Worm (Caenorhabditis elegans) whole organism, early embryonic: Measurements from ENCODE around the gene F28F8.9.

Experiments
- B0310.2 ChIP-seq: sonication (generic microtip); optimal IDR thresholded peaks from 2 replicates; lab custom pipeline; 2016; ENCODE audit warnings: mild to moderate bottlenecking, missing genetic modification characterization, missing compliant biosample characterization
- F13C5.2 ChIP-seq: sonication (generic microtip); optimal IDR thresholded peaks from 2 replicates; lab custom pipeline; 2017; ENCODE audit warnings: mild to moderate bottlenecking, missing genetic modification characterization, inconsistent platforms, missing compliant biosample characterization
- aly-1 ChIP-seq: sonication (generic microtip); optimal IDR thresholded peaks from 2 replicates; lab custom pipeline; 2016; ENCODE audit warnings: missing genetic modification characterization, missing compliant biosample characterization
- ama-1 ChIP-seq: fragments of 150-350 bp; optimal IDR thresholded peaks from 2 replicates; lab custom pipeline; 2014
- ceh-13 ChIP-seq: fragments of 200-800 bp; sonication (Bioruptor generic); optimal IDR thresholded peaks from 2 replicates; lab custom pipeline; 2018; ENCODE audit warnings: mild to moderate bottlenecking, missing genetic modification characterization, missing compliant biosample characterization
- ceh-36 ChIP-seq: sonication (generic microtip); optimal IDR thresholded peaks from 2 replicates; lab custom pipeline; 2016; ENCODE audit warnings: missing genetic modification characterization, inconsistent platforms, missing compliant biosample characterization
- ets-7 ChIP-seq: sonication (generic microtip); optimal IDR thresholded peaks from 2 replicates; lab custom pipeline; 2016; ENCODE audit warnings: missing genotype, missing genetic modification characterization, missing compliant biosample characterization
- flt-1 ChIP-seq: fragments of 200-800 bp; sonication (Bioruptor generic); IDR thresholded peaks from 2 replicates; pipeline ENCODE4 v1.3.6; 2022; ENCODE audit warnings: missing genetic modification characterization, missing compliant biosample characterization
- hmbx-1 ChIP-seq: sonication (generic microtip); optimal IDR thresholded peaks from 2 replicates; lab custom pipeline; 2016; ENCODE audit warnings: mild to moderate bottlenecking, missing genetic modification characterization, missing compliant biosample characterization
- hmg-4 ChIP-seq: fragments of 200-800 bp; sonication (Bioruptor generic); optimal IDR thresholded peaks from 2 replicates; lab custom pipeline; 2018; ENCODE audit warnings: mild to moderate bottlenecking, missing genetic modification characterization, missing compliant biosample characterization
- hnd-1 ChIP-seq: sonication (generic microtip); optimal IDR thresholded peaks from 2 replicates; lab custom pipeline; 2016; ENCODE audit warnings: missing genetic modification characterization, missing compliant biosample characterization
- pes-1 ChIP-seq: fragments of 200-800 bp; sonication (Bioruptor generic); IDR thresholded peaks from 2 replicates; pipeline ENCODE4 v1.3.6; 2022; ENCODE audit warnings: missing genetic modification reagents, missing genetic modification characterization, missing compliant biosample characterization
- scrt-1 ChIP-seq: fragments of 200-800 bp; sonication (Bioruptor generic); IDR thresholded peaks from 2 replicates; pipeline ENCODE4 v1.3.6; 2022; ENCODE audit warnings: missing genetic modification characterization, missing compliant biosample characterization
- sea-1 ChIP-seq: fragments of 200-800 bp; sonication (Bioruptor generic); conservative IDR thresholded peaks from 2 replicates; pipeline ENCODE4 v1.3.6; 2022; ENCODE audit warnings: missing genetic modification characterization, missing compliant biosample characterization
- tbx-11 ChIP-seq: fragments of 200-800 bp; sonication (Bioruptor generic); IDR thresholded peaks from 2 replicates; pipeline ENCODE4 v1.3.6; 2022; ENCODE audit warnings: missing genetic modification characterization, missing compliant biosample characterization
- tbx-37 ChIP-seq: fragments of 200-800 bp; sonication (Bioruptor generic); conservative IDR thresholded peaks from 2 replicates; pipeline ENCODE4 v1.3.6; 2022; ENCODE audit warnings: missing genetic modification reagents, missing genetic modification characterization, missing compliant biosample characterization
- tra-4 ChIP-seq: sonication (generic microtip); optimal IDR thresholded peaks from 2 replicates; lab custom pipeline; 2017; ENCODE audit warnings: missing genetic modification characterization, missing compliant biosample characterization

F28F8.9 gene

ce11 chrV:15578386-15578785, at the start of gene F28F8.9:
Gene F28F8.9 (minus strand): TSS chrV:15578673.
- TF ChIP-seq sea-1 (GFP tag; lab: Robert Waterston, UW) (no peak), flt-1 (GFP tag; lab: Robert Waterston, UW) (no peak), scrt-1 (GFP tag; lab: Robert Waterston, UW) (no peak), ceh-13 (no peak), hnd-1 (tag; lab: Kevin White, UChicago) (no peak), B0310.2 (tag; lab: Kevin White, UChicago) (no peak), tbx-37 (GFP tag; lab: Robert Waterston, UW) (no peak), tbx-11 (GFP tag; lab: Robert Waterston, UW) (no peak), ceh-36 (tag; lab: Kevin White, UChicago) (no peak), hmg-4 (GFP tag; lab: Kevin White, UChicago) (no peak), ama-1 (lab: Kevin White, UChicago) (no peak)

DNA sequence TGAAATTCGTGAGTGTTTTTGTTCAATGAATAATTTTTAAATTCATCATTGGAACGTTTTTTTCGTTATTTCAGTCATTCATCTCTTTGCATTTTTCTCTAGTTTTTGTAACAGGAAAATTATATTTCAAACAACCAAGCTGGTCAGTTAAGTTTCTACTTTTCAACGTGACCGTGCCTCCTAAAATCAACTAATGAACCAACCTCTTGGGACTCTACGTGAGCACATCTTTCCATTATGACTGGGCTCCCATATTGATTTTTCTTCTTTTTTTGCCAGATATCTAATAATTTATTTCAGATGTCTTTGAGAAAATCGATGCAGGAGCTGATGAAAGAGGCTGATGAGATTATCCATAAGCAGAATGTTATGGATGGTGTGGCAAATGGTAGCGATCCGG, 47.1 kb upstream of the F28F8.9 start, which contains the start of gene C55A1.11:
Gene C55A1.11 (plus strand): TSS at position 301 of the 400 bp plus-strand sequence.
- no peak for TF ChIP-seq ceh-13
- TF ChIP-seq flt-1 (GFP tag; lab: Robert Waterston, UW) = no peak
- TF ChIP-seq F13C5.2 (tag; lab: Kevin White, UChicago) = no peak
- TF ChIP-seq tbx-11 (GFP tag; lab: Robert Waterston, UW) = no peak
- no peak for TF ChIP-seq hnd-1 (tag; lab: Kevin White, UChicago)
- no peak for TF ChIP-seq aly-1 (tag; lab: Kevin White, UChicago)
- TF ChIP-seq scrt-1 (GFP tag; lab: Robert Waterston, UW) = no peak
- no peak for TF ChIP-seq pes-1 (GFP tag; lab: Robert Waterston, UW)
- TF ChIP-seq sea-1 (GFP tag; lab: Robert Waterston, UW) = no peak
- TF ChIP-seq tbx-37 (GFP tag; lab: Robert Waterston, UW) = no peak
- no peak for TF ChIP-seq ets-7
- no peak for TF ChIP-seq ceh-36 (tag; lab: Kevin White, UChicago)
- no peak for TF ChIP-seq hmg-4 (GFP tag; lab: Kevin White, UChicago)
- TF ChIP-seq ama-1 (lab: Kevin White, UChicago) = no peak
- TF ChIP-seq hmbx-1 = no peak
- TF ChIP-seq tra-4 (tag; lab: Kevin White, UChicago) = no peak
- no peak for TF ChIP-seq B0310.2 (tag; lab: Kevin White, UChicago)

ce11 chrV:15621518-15621917, 43.0 kb upstream of the F28F8.9 start, which contains the start of gene C55A1.1:
Gene C55A1.1 (plus strand): TSS chrV:15621818.
- no peak for TF ChIP-seq F13C5.2 (tag; lab: Kevin White, UChicago)
- no peak for TF ChIP-seq hmg-4 (GFP tag; lab: Kevin White, UChicago)
- no peak for TF ChIP-seq ama-1 (lab: Kevin White, UChicago)
- TF ChIP-seq hmbx-1 = no peak
- TF ChIP-seq scrt-1 (GFP tag; lab: Robert Waterston, UW) = no peak
- no peak for TF ChIP-seq tbx-37 (GFP tag; lab: Robert Waterston, UW)
- no peak for TF ChIP-seq B0310.2 (tag; lab: Kevin White, UChicago)
- TF ChIP-seq ets-7 = no peak
- no peak for TF ChIP-seq ceh-13
- TF ChIP-seq tbx-11 (GFP tag; lab: Robert Waterston, UW) = no peak

DNA sequence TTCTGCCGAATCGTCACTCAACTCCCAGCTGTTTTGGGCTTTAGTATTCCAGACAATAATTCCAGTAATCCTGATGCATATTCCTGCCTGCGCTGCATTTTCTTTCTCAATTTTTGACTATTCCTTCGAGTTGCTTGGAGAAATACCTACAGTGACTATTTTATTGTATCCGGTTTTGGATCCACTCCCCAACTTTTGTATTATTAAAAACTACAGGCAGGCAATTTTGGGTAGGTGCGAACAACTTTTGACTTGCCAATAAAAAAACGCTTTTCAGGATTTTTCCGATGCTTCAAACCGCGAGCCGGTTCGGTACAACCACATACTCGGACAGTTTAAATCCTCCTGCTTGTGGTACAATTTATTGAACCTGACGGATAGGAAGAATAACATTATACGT, 36.1 kb upstream of the F28F8.9 start:
- TF ChIP-seq flt-1 (GFP tag; lab: Robert Waterston, UW) (no peak), ceh-36 (tag; lab: Kevin White, UChicago) (no peak), F13C5.2 (tag; lab: Kevin White, UChicago) (no peak)

DNA sequence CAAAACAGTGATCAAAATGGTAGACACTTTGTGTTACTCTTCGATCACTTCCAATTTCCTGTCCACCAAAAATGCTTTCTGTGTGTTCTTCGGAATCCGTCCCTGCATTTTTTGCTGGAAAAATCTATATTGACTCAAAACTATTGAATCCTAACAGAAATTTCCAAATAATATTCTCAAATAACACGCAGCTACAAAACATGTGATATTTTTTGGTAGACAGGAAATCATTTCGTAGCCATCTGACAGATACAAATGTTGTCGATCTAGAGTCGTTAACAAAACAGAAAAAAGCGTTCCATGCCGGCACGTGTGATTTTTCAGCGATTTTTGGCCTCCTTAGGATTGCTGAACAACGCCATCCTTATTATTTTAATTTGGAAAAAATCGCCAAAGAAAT, 34.4 kb upstream of the F28F8.9 start, which contains the start of gene str-263:
Gene str-263 (plus strand): TSS at position 301 of the 400 bp plus-strand sequence.
- no peak for TF ChIP-seq F13C5.2 (tag; lab: Kevin White, UChicago)

DNA sequence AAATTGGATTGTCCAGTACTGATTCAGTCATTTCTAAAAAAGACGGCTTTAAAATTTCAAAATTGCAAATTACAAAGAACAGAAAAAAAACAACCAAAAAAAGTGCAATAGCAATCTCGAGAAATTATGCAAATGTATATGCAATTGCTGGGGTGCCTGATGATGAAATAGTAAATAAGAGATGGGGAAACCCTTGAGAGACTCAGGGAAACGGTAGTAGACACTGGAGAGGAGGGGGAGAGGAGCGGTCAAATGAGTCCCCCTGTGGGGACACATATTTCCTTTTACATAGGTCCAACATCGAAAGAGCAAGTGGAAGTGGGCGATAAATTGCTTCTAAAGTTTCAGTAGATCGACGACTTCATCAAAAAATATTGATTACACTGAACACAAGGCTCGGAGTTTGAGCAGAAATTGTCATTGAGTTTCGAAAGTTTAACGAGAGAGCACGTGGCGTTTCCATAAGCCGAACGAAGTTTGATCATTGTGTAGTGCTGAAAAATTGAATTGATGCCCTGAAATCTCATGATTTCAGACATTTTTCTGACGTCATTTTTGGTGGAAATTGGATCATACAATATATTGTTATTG, 32.0 kb upstream of the F28F8.9 start, which contains the start of the genes fbxa-153 and str-12:
Gene fbxa-153 (minus strand): TSS at position 35 of the 591 bp plus-strand sequence.
Gene str-12 (plus strand): TSS at position 541 of the 591 bp plus-strand sequence.
- TF ChIP-seq scrt-1 (GFP tag; lab: Robert Waterston, UW) (no peak), F13C5.2 (tag; lab: Kevin White, UChicago) (peak; percentile 9), ceh-36 (tag; lab: Kevin White, UChicago) (no peak), tbx-11 (GFP tag; lab: Robert Waterston, UW) (no peak), hmg-4 (GFP tag; lab: Kevin White, UChicago) (peak; percentile 16), sea-1 (GFP tag; lab: Robert Waterston, UW) (0 out of 2 replicates have a peak, but pooled peaks have one; percentile 19)

- no peak for TF ChIP-seq ceh-36 (tag; lab: Kevin White, UChicago)
- no peak for TF ChIP-seq sea-1 (GFP tag; lab: Robert Waterston, UW)
- no peak for TF ChIP-seq hmg-4 (GFP tag; lab: Kevin White, UChicago)
- TF ChIP-seq hmbx-1 = no peak
- TF ChIP-seq ets-7 = no peak
- no peak for TF ChIP-seq ceh-13
- no peak for TF ChIP-seq tbx-37 (GFP tag; lab: Robert Waterston, UW)
- TF ChIP-seq B0310.2 (tag; lab: Kevin White, UChicago) = no peak
- no peak for TF ChIP-seq ama-1 (lab: Kevin White, UChicago)
Measured at ce11 chrV:15605045-15605444, 26.6 kb upstream of the F28F8.9 start, which contains the start of gene fbxa-154. Gene fbxa-154 (minus strand): TSS chrV:15605145.

DNA sequence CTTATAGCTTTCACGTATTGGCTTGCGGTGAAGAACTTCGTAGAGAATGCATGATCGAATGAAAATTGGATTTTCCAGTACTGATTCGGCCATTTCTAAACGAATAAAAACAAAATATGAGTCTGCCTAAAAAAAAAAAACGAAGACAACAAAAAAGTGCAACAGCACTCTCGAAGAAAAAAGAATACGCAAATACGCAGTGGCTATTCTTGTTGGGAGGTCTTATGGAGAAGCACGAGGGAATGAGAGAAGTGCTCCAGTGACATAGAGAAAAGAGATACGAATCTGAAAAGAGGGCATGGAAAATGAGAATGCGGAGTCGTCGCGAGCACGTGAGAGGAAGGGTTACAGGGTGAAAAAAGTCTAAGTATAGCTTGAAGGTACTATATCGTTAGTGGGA, 23.8 kb upstream of the F28F8.9 start, which contains the start of gene fbxa-152:
Gene fbxa-152 (minus strand): TSS at position 101 of the 400 bp plus-strand sequence.
- TF ChIP-seq ceh-36 (tag; lab: Kevin White, UChicago) (no peak), pes-1 (GFP tag; lab: Robert Waterston, UW) (no peak), hmbx-1 (no peak), hnd-1 (tag; lab: Kevin White, UChicago) (no peak), F13C5.2 (tag; lab: Kevin White, UChicago) (no peak), scrt-1 (GFP tag; lab: Robert Waterston, UW) (no peak), sea-1 (GFP tag; lab: Robert Waterston, UW) (no peak)
